Worm (Caenorhabditis elegans) whole organism, early embryonic: ENCODE results near the gene fipr-14.

ENCODE experiments used
- B0310.2 ChIP-seq: sonication (generic microtip); optimal IDR thresholded peaks from 2 replicates; lab custom pipeline; 2016; ENCODE audit warnings: mild to moderate bottlenecking, missing genetic modification characterization, missing compliant biosample characterization
- F13C5.2 ChIP-seq: sonication (generic microtip); optimal IDR thresholded peaks from 2 replicates; lab custom pipeline; 2017; ENCODE audit warnings: mild to moderate bottlenecking, missing genetic modification characterization, inconsistent platforms, missing compliant biosample characterization
- aly-1 ChIP-seq: sonication (generic microtip); optimal IDR thresholded peaks from 2 replicates; lab custom pipeline; 2016; ENCODE audit warnings: missing genetic modification characterization, missing compliant biosample characterization
- ama-1 ChIP-seq: fragments of 150-350 bp; optimal IDR thresholded peaks from 2 replicates; lab custom pipeline; 2014
- ceh-13 ChIP-seq: fragments of 200-800 bp; sonication (Bioruptor generic); optimal IDR thresholded peaks from 2 replicates; lab custom pipeline; 2018; ENCODE audit warnings: mild to moderate bottlenecking, missing genetic modification characterization, missing compliant biosample characterization
- ceh-36 ChIP-seq: sonication (generic microtip); optimal IDR thresholded peaks from 2 replicates; lab custom pipeline; 2016; ENCODE audit warnings: missing genetic modification characterization, inconsistent platforms, missing compliant biosample characterization
- ets-7 ChIP-seq: sonication (generic microtip); optimal IDR thresholded peaks from 2 replicates; lab custom pipeline; 2016; ENCODE audit warnings: missing genotype, missing genetic modification characterization, missing compliant biosample characterization
- flt-1 ChIP-seq: fragments of 200-800 bp; sonication (Bioruptor generic); IDR thresholded peaks from 2 replicates; pipeline ENCODE4 v1.3.6; 2022; ENCODE audit warnings: missing genetic modification characterization, missing compliant biosample characterization
- hmbx-1 ChIP-seq: sonication (generic microtip); optimal IDR thresholded peaks from 2 replicates; lab custom pipeline; 2016; ENCODE audit warnings: mild to moderate bottlenecking, missing genetic modification characterization, missing compliant biosample characterization
- hmg-4 ChIP-seq: fragments of 200-800 bp; sonication (Bioruptor generic); optimal IDR thresholded peaks from 2 replicates; lab custom pipeline; 2018; ENCODE audit warnings: mild to moderate bottlenecking, missing genetic modification characterization, missing compliant biosample characterization
- hnd-1 ChIP-seq: sonication (generic microtip); optimal IDR thresholded peaks from 2 replicates; lab custom pipeline; 2016; ENCODE audit warnings: missing genetic modification characterization, missing compliant biosample characterization
- pes-1 ChIP-seq: fragments of 200-800 bp; sonication (Bioruptor generic); IDR thresholded peaks from 2 replicates; pipeline ENCODE4 v1.3.6; 2022; ENCODE audit warnings: missing genetic modification reagents, missing genetic modification characterization, missing compliant biosample characterization
- scrt-1 ChIP-seq: fragments of 200-800 bp; sonication (Bioruptor generic); IDR thresholded peaks from 2 replicates; pipeline ENCODE4 v1.3.6; 2022; ENCODE audit warnings: missing genetic modification characterization, missing compliant biosample characterization
- sea-1 ChIP-seq: fragments of 200-800 bp; sonication (Bioruptor generic); conservative IDR thresholded peaks from 2 replicates; pipeline ENCODE4 v1.3.6; 2022; ENCODE audit warnings: missing genetic modification characterization, missing compliant biosample characterization
- tbx-11 ChIP-seq: fragments of 200-800 bp; sonication (Bioruptor generic); IDR thresholded peaks from 2 replicates; pipeline ENCODE4 v1.3.6; 2022; ENCODE audit warnings: missing genetic modification characterization, missing compliant biosample characterization
- tbx-37 ChIP-seq: fragments of 200-800 bp; sonication (Bioruptor generic); conservative IDR thresholded peaks from 2 replicates; pipeline ENCODE4 v1.3.6; 2022; ENCODE audit warnings: missing genetic modification reagents, missing genetic modification characterization, missing compliant biosample characterization
- tra-4 ChIP-seq: sonication (generic microtip); optimal IDR thresholded peaks from 2 replicates; lab custom pipeline; 2017; ENCODE audit warnings: missing genetic modification characterization, missing compliant biosample characterization

The fipr-14 gene

ce11 chrIV:10854042-10854441 lies 22.9 kb upstream of the fipr-14 start:
- TF ChIP-seq pes-1 (no peak), tbx-37 (GFP tag; lab: Robert Waterston, UW) (no peak), hnd-1 (tag; lab: Kevin White, UChicago) (no peak), aly-1 (tag; lab: Kevin White, UChicago) (no peak), ceh-13 (GFP tag; lab: Kevin White, UChicago) (no peak), ets-7 (tag; lab: Kevin White, UChicago) (no peak), hmbx-1 (tag; lab: Kevin White, UChicago) (no peak), tra-4 (tag; lab: Kevin White, UChicago) (no peak), sea-1 (GFP tag; lab: Robert Waterston, UW) (no peak), ceh-36 (no peak), ama-1 (lab: Kevin White, UChicago) (no peak), flt-1 (no peak), F13C5.2 (no peak), B0310.2 (no peak), hmg-4 (GFP tag; lab: Kevin White, UChicago) (no peak), tbx-11 (no peak), scrt-1 (GFP tag; lab: Robert Waterston, UW) (no peak)

- TF ChIP-seq tra-4 (tag; lab: Kevin White, UChicago) (no peak), B0310.2 (no peak), F13C5.2 (no peak)
Observed at ce11 chrIV:10855049-10855448, 21.9 kb upstream of the fipr-14 start, which contains the start of gene T11G6.3. T11G6.3 (minus strand) TSS chrIV:10855237.

- no peak for TF ChIP-seq ceh-36
- TF ChIP-seq tbx-11 = no peak
- TF ChIP-seq aly-1 (tag; lab: Kevin White, UChicago) = no peak
- no peak for TF ChIP-seq ama-1 (lab: Kevin White, UChicago)
- no peak for TF ChIP-seq hmg-4 (GFP tag; lab: Kevin White, UChicago)
- TF ChIP-seq flt-1 = no peak
- no peak for TF ChIP-seq hmbx-1 (tag; lab: Kevin White, UChicago)
- TF ChIP-seq B0310.2 = no peak
- no peak for TF ChIP-seq sea-1 (GFP tag; lab: Robert Waterston, UW)
- no peak for TF ChIP-seq hnd-1 (tag; lab: Kevin White, UChicago)
- TF ChIP-seq F13C5.2 = no peak
- no peak for TF ChIP-seq scrt-1 (GFP tag; lab: Robert Waterston, UW)
- no peak for TF ChIP-seq tbx-37 (GFP tag; lab: Robert Waterston, UW)
- no peak for TF ChIP-seq pes-1
- no peak for TF ChIP-seq tra-4 (tag; lab: Kevin White, UChicago)
- no peak for TF ChIP-seq ceh-13 (GFP tag; lab: Kevin White, UChicago)
- TF ChIP-seq ets-7 (tag; lab: Kevin White, UChicago) = no peak
Observed at ce11 chrIV:10855946-10856345, 21.0 kb upstream of the fipr-14 start.

ce11 chrIV:10858300-10859016 lies 18.5 kb upstream of the fipr-14 start, which contains the start of the genes T11G6.2 and hars-1:
T11G6.2 (minus strand) TSS chrIV:10858496.
hars-1 (plus strand) TSS chrIV:10858957.
- TF ChIP-seq ceh-13 (GFP tag; lab: Kevin White, UChicago) (no peak), hmbx-1 (tag; lab: Kevin White, UChicago) (no peak), F13C5.2 (no peak), tbx-11 (no peak), tra-4 (tag; lab: Kevin White, UChicago) (no peak), pes-1 (no peak), ets-7 (tag; lab: Kevin White, UChicago) (no peak), hmg-4 (GFP tag; lab: Kevin White, UChicago) (no peak)

- no peak for TF ChIP-seq tbx-11
- TF ChIP-seq ceh-36 = no peak
- no peak for TF ChIP-seq hmg-4 (GFP tag; lab: Kevin White, UChicago)
- TF ChIP-seq sea-1 (GFP tag; lab: Robert Waterston, UW) = no peak
- no peak for TF ChIP-seq flt-1
- TF ChIP-seq scrt-1 (GFP tag; lab: Robert Waterston, UW) = no peak
- TF ChIP-seq F13C5.2 = no peak
- TF ChIP-seq hnd-1 (tag; lab: Kevin White, UChicago) = no peak
- no peak for TF ChIP-seq B0310.2
- no peak for TF ChIP-seq tbx-37 (GFP tag; lab: Robert Waterston, UW)
- TF ChIP-seq ama-1 (lab: Kevin White, UChicago) = no peak
- no peak for TF ChIP-seq tra-4 (tag; lab: Kevin White, UChicago)
- TF ChIP-seq ceh-13 (GFP tag; lab: Kevin White, UChicago) = no peak
Observed at ce11 chrIV:10861102-10861501, 15.8 kb upstream of the fipr-14 start, which contains the start of gene rbm-22. rbm-22 (plus strand) TSS chrIV:10861402.

ce11 chrIV:10864031-10864430 lies 12.9 kb upstream of the fipr-14 start, which contains the start of gene nish-1:
nish-1 (plus strand) TSS chrIV:10864331.
- no peak for TF ChIP-seq tbx-11
- no peak for TF ChIP-seq B0310.2
- TF ChIP-seq ceh-36 = no peak
- no peak for TF ChIP-seq hnd-1 (tag; lab: Kevin White, UChicago)
- no peak for TF ChIP-seq ceh-13 (GFP tag; lab: Kevin White, UChicago)
- no peak for TF ChIP-seq F13C5.2
- no peak for TF ChIP-seq ama-1 (lab: Kevin White, UChicago)
- no peak for TF ChIP-seq ets-7 (tag; lab: Kevin White, UChicago)
- no peak for TF ChIP-seq flt-1
- TF ChIP-seq aly-1 (tag; lab: Kevin White, UChicago) = no peak
- TF ChIP-seq scrt-1 (GFP tag; lab: Robert Waterston, UW) = no peak
- no peak for TF ChIP-seq tbx-37 (GFP tag; lab: Robert Waterston, UW)
- TF ChIP-seq hmbx-1 (tag; lab: Kevin White, UChicago) = no peak
- no peak for TF ChIP-seq sea-1 (GFP tag; lab: Robert Waterston, UW)
- TF ChIP-seq tra-4 (tag; lab: Kevin White, UChicago) = no peak
- TF ChIP-seq pes-1 = no peak
- no peak for TF ChIP-seq hmg-4 (GFP tag; lab: Kevin White, UChicago)
